Fruit fly (Drosophila melanogaster): ENCODE measurements around the gene CG3610.

dm6 chr3R:14844743-14845142 is at the start of gene CG3610:
- TF ChIP-seq lola (GFP tag; optimal IDR thresholded peaks at IDR 0.05) (no peak), CG32264 (GFP tag; optimal IDR thresholded peaks at IDR 0.05) (no peak), Dif (GFP tag; optimal IDR thresholded peaks at IDR 0.05; ENCODE audit: partially characterized antibody) (no peak), Myc (optimal IDR thresholded peaks at IDR 0.05) (no peak), br (GFP tag; optimal IDR thresholded peaks at IDR 0.05) (no peak), jim (GFP tag; optimal IDR thresholded peaks at IDR 0.05) (no peak), usp (GFP tag; optimal IDR thresholded peaks at IDR 0.05) (no peak), fru (GFP tag; optimal IDR thresholded peaks at IDR 0.05) (no peak), h (GFP tag; optimal IDR thresholded peaks at IDR 0.05) (no peak), OdsH (GFP tag; optimal IDR thresholded peaks at IDR 0.05) (no peak), pan (optimal IDR thresholded peaks at IDR 0.05) (no peak)

Data from whole organism, wandering third instar larva.